Worm (Caenorhabditis elegans): Measurements from ENCODE around the gene K09D9.9.

K09D9.9 gene

DNA sequence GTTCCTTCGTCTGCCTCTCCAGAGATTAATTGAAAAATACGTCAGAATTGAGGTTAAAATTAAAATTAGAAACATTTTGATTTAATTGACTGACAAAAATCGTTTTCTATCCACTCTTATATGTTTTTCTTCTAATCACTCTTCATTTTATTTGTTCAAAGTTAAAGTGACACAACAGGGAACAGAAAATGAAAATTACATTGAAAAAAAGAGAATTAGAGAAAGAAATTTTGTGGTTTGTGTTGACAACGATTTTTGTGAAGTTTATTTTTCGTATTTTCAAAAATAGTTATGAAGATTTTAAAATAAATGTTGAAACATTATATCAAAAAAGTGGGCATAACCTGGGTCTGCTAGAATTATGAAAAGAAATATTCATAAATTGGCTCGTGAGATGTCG, 36.3 kb downstream of the K09D9.9 start, which contains the start of gene cyp-34A5:
Gene cyp-34A5, minus strand, starts transcription at position 101 of the 400 bp plus-strand sequence.
- TF ChIP-seq T26A5.8 (tag; optimal IDR thresholded peaks at IDR 0.05) = no peak
- TF ChIP-seq mxl-1 (tag; optimal IDR thresholded peaks at IDR 0.05) = no peak
- no peak for TF ChIP-seq ekl-4 (GFP tag; IDR thresholded peaks at IDR 0.05)
- no peak for TF ChIP-seq tbx-9 (tag; optimal IDR thresholded peaks at IDR 0.05; ENCODE audit: borderline replicate concordance)
- TF ChIP-seq ztf-25 (GFP tag; IDR thresholded peaks at IDR 0.05) = no peak
- no peak for TF ChIP-seq K12H6.12 (tag; optimal IDR thresholded peaks at IDR 0.05)
- TF ChIP-seq Y56A3A.18 (GFP tag; IDR thresholded peaks at IDR 0.05) = no peak
- no peak for TF ChIP-seq chd-7 (tag; optimal IDR thresholded peaks at IDR 0.05)
- no peak for TF ChIP-seq mes-4 (tag; optimal IDR thresholded peaks at IDR 0.05)
- TF ChIP-seq hlh-12 (tag; optimal IDR thresholded peaks at IDR 0.05) = no peak
- TF ChIP-seq ztf-6 (GFP tag; IDR thresholded peaks at IDR 0.05) = no peak
- TF ChIP-seq D2030.7 (GFP tag; IDR thresholded peaks at IDR 0.05) = no peak
- no peak for TF ChIP-seq B0019.2 (GFP tag; conservative IDR thresholded peaks at IDR 0.05)
- no peak for TF ChIP-seq F37B4.10 (GFP tag; IDR thresholded peaks at IDR 0.05)
- no peak for TF ChIP-seq ztf-28 (GFP tag; IDR thresholded peaks at IDR 0.05)

- TF ChIP-seq ceh-91 (GFP tag; IDR thresholded peaks at IDR 0.05) = no peak
These were observed 40.2 kb downstream of the K09D9.9 start, which contains the start of gene str-247 for ce11 chrV:3953739-3954138. Gene str-247 (plus strand): TSS chrV:3954039.

ce11 chrV:3949723-3950122, 44.2 kb downstream of the K09D9.9 start, which contains the start of gene dach-1:
Gene dach-1 (plus strand): TSS chrV:3950023.
- no peak for TF ChIP-seq aptf-2 (GFP tag; conservative IDR thresholded peaks at IDR 0.05)
- TF ChIP-seq fkh-3 (tag; optimal IDR thresholded peaks at IDR 0.05) = no peak
- no peak for TF ChIP-seq C17E4.6 (GFP tag; IDR thresholded peaks at IDR 0.05)
- TF ChIP-seq nhr-27 (tag; optimal IDR thresholded peaks at IDR 0.05) = no peak
- TF ChIP-seq F57A8.1 (GFP tag; optimal IDR thresholded peaks at IDR 0.05) = no peak
- no peak for TF ChIP-seq hlh-12 (tag; optimal IDR thresholded peaks at IDR 0.05)
- TF ChIP-seq egl-18 (GFP tag; IDR thresholded peaks at IDR 0.05) = no peak
- TF ChIP-seq somi-1 (GFP tag; optimal IDR thresholded peaks at IDR 0.05) = no peak
- no peak for TF ChIP-seq cebp-1 (GFP tag; IDR thresholded peaks at IDR 0.05)
- no peak for TF ChIP-seq cebp-1 (tag; optimal IDR thresholded peaks at IDR 0.05)
- TF ChIP-seq egrh-3 (GFP tag; IDR thresholded peaks at IDR 0.05) = no peak
- no peak for TF ChIP-seq sptf-2 (GFP tag; optimal IDR thresholded peaks at IDR 0.05)
- no peak for TF ChIP-seq K11D2.4 (GFP tag; IDR thresholded peaks at IDR 0.05)
- TF ChIP-seq bed-1 (GFP tag; IDR thresholded peaks at IDR 0.05) = no peak
- no peak for TF ChIP-seq sea-2 (GFP tag; IDR thresholded peaks at IDR 0.05)

- TF ChIP-seq sptf-2 (GFP tag; optimal IDR thresholded peaks at IDR 0.05) = no peak
- TF ChIP-seq ceh-40 (GFP tag; IDR thresholded peaks at IDR 0.05) = no peak
- TF ChIP-seq aptf-2 (GFP tag; conservative IDR thresholded peaks at IDR 0.05) = no peak
- no peak for TF ChIP-seq nfyb-1 (GFP tag; IDR thresholded peaks at IDR 0.05)
- no peak for TF ChIP-seq gei-17 (GFP tag; optimal IDR thresholded peaks at IDR 0.05)
- no peak for TF ChIP-seq lin-26 (GFP tag; IDR thresholded peaks at IDR 0.05)
- TF ChIP-seq nfya-2 (GFP tag; IDR thresholded peaks at IDR 0.05) = no peak
These were observed 48.9 kb downstream of the K09D9.9 start, which contains the start of gene cyp-35B3 for ce11 chrV:3945053-3945452. Gene cyp-35B3 (plus strand): TSS chrV:3945353.

All from whole organism, young adult.